Worm (Caenorhabditis elegans) whole organism, midembryonic: ENCODE results near the gene osm-10.

ENCODE experiments used
- T22C8.4 ChIP-seq: fragments of 200-800 bp; sonication (Bioruptor generic); IDR thresholded peaks from 2 replicates; pipeline ENCODE4 v1.3.6; 2022; ENCODE audit warnings: missing genetic modification characterization, missing compliant biosample characterization
- cog-1 ChIP-seq: sonication (generic microtip); optimal IDR thresholded peaks from 2 replicates; lab custom pipeline; 2016; ENCODE audit warnings: missing genetic modification characterization, missing compliant biosample characterization
- klf-2 ChIP-seq: fragments of 200-800 bp; sonication (Bioruptor generic); conservative IDR thresholded peaks from 2 replicates; pipeline ENCODE4 v1.3.6; 2022; ENCODE audit warnings: missing genetic modification reagents, missing genetic modification characterization, missing compliant biosample characterization
- ref-1 ChIP-seq: fragments of 200-800 bp; sonication (Bioruptor generic); conservative IDR thresholded peaks from 2 replicates; pipeline ENCODE4 v1.3.6; 2022; ENCODE audit warnings: missing genetic modification reagents, missing genetic modification characterization, missing compliant biosample characterization
- tab-1 ChIP-seq: fragments of 200-800 bp; sonication (Bioruptor generic); IDR thresholded peaks from 2 replicates; pipeline ENCODE4 v1.3.6; 2022; ENCODE audit warnings: missing genetic modification characterization, missing compliant biosample characterization
- ztf-29 ChIP-seq: fragments of 200-800 bp; sonication (Bioruptor generic); IDR thresholded peaks from 2 replicates; pipeline ENCODE4 v1.3.6; 2022; ENCODE audit warnings: missing genetic modification reagents, missing genetic modification characterization, missing compliant biosample characterization

ce11 chrIII:7207903-7208497, 35.1 kb upstream of the osm-10 start, which contains the start of gene rpl-6:
- TF ChIP-seq ztf-29 (peak; percentile 61; the same call in 1 of the 2 replicates), cog-1 (tag; lab: Kevin White, UChicago) (peak; percentile 66), T22C8.4 (GFP tag; lab: Robert Waterston, UW) (no peak), ref-1 (GFP tag; lab: Robert Waterston, UW) (no peak), klf-2 (GFP tag; lab: Robert Waterston, UW) (no peak), tab-1 (no peak)
